Worm (Caenorhabditis elegans): ENCODE measurements around the gene pals-24.

ce11 chrIII:143121-143520, 22.9 kb downstream of the pals-24 start, which contains the start of gene fbxb-82:
- no peak for TF ChIP-seq tab-1 (GFP tag; IDR thresholded peaks at IDR 0.05)
- TF ChIP-seq flt-1 (GFP tag; IDR thresholded peaks at IDR 0.05), result no peak
